Worm (Caenorhabditis elegans) whole organism, L1 larva: ENCODE results near the gene sas-1.

Experiments used
- C16A3.4 ChIP-seq: fragments of 150-350 bp; optimal IDR thresholded peaks from 2 replicates; lab custom pipeline; 2014; ENCODE audit warnings: missing biosample characterization, missing genetic modification characterization
- F16B12.6 ChIP-seq: fragments of 150-350 bp; optimal IDR thresholded peaks from 2 replicates; lab custom pipeline; 2014; ENCODE audit warnings: missing biosample characterization, missing genetic modification characterization
- blmp-1 ChIP-seq: fragments of 150-350 bp; optimal IDR thresholded peaks from 2 replicates; lab custom pipeline; 2014; ENCODE audit warnings: missing biosample characterization, missing genetic modification characterization
- ceh-63 ChIP-seq: fragments of 200-800 bp; sonication (Bioruptor generic); optimal IDR thresholded peaks from 2 replicates; lab custom pipeline; 2018; ENCODE audit warnings: mild to moderate bottlenecking, missing genetic modification characterization, missing compliant biosample characterization
- ceh-88 ChIP-seq: fragments of 200-800 bp; sonication (Bioruptor generic); IDR thresholded peaks from 2 replicates; pipeline ENCODE4 v1.3.6; 2022; ENCODE audit warnings: missing genetic modification characterization, missing compliant biosample characterization
- ceh-90 ChIP-seq: sonication (generic microtip); optimal IDR thresholded peaks from 2 replicates; lab custom pipeline; 2016; ENCODE audit warnings: missing genetic modification characterization, missing compliant biosample characterization
- dpl-1 ChIP-seq, 3 experiments: fragments of 150-350 bp in 2 of 3; sonication (generic microtip) in 1 of 3; optimal IDR thresholded peaks; 2 replicates each; lab custom pipeline; 2014 to 2017; ENCODE audit warnings: missing biosample characterization in 3 of 3, missing genetic modification characterization in 3 of 3, missing genetic modification reagents in 3 of 3
- efl-1 ChIP-seq, 4 experiments: fragments of 150-350 bp; optimal IDR thresholded peaks in 3 of 4; peaks in 1 of 4; 1 replicate in 1 of 4; 2 replicates in 3 of 4; lab custom pipeline; 2014; ENCODE audit warnings: missing biosample characterization in 2 of 4, missing genetic modification characterization in 2 of 4, missing genetic modification reagents in 2 of 4
- efl-3 ChIP-seq: fragments of 200-800 bp; sonication (Bioruptor generic); optimal IDR thresholded peaks from 2 replicates; lab custom pipeline; 2018; ENCODE audit warnings: mild to moderate bottlenecking, missing genetic modification characterization, missing compliant biosample characterization
- egl-13 ChIP-seq: sonication (generic microtip); optimal IDR thresholded peaks from 2 replicates; lab custom pipeline; 2016; ENCODE audit warnings: missing genotype, missing genetic modification reagents, missing genetic modification characterization, missing compliant biosample characterization
- elt-3 ChIP-seq, 6 experiments: fragments of 150-350 bp in 1 of 6; sonication (generic microtip); optimal IDR thresholded peaks; 2 replicates each; lab custom pipeline; 2017 to 2018; ENCODE audit warnings: missing biosample characterization in 6 of 6, missing genetic modification characterization in 6 of 6, inconsistent platforms in 1 of 6
- ets-5 ChIP-seq: fragments of 200-800 bp; sonication (Bioruptor generic); IDR thresholded peaks from 2 replicates; pipeline ENCODE4 v1.3.6; 2022; ENCODE audit warnings: missing genetic modification characterization, missing compliant biosample characterization
- fkh-4 ChIP-seq: sonication (generic microtip); optimal IDR thresholded peaks from 2 replicates; lab custom pipeline; 2016; ENCODE audit warnings: missing compliant biosample characterization, missing genetic modification characterization, borderline replicate concordance
- grh-1 ChIP-seq: fragments of 200-800 bp; sonication (Bioruptor generic); IDR thresholded peaks from 2 replicates; pipeline ENCODE4 v1.3.6; 2022; ENCODE audit warnings: missing genetic modification reagents, missing genetic modification characterization, missing compliant biosample characterization
- hlh-17 ChIP-seq: fragments of 200-800 bp; sonication (Bioruptor generic); optimal IDR thresholded peaks from 2 replicates; lab custom pipeline; 2018; ENCODE audit warnings: missing genetic modification characterization, mild to moderate bottlenecking, missing compliant biosample characterization, moderate library complexity, borderline replicate concordance
- isw-1 ChIP-seq: fragments of 200-800 bp; sonication (Bioruptor generic); IDR thresholded peaks from 2 replicates; pipeline ENCODE4 v1.3.6; 2022; ENCODE audit warnings: missing genetic modification characterization, missing compliant biosample characterization
- lin-13 ChIP-seq: fragments of 150-350 bp; optimal IDR thresholded peaks from 2 replicates; lab custom pipeline; 2014; ENCODE audit warnings: missing biosample characterization, missing genetic modification reagents, missing genetic modification characterization
- lin-15B ChIP-seq: fragments of 150-350 bp; sonication (generic microtip); optimal IDR thresholded peaks from 3 replicates; lab custom pipeline; 2014; ENCODE audit warnings: missing biosample characterization, missing genetic modification characterization
- lir-3 ChIP-seq: sonication (generic microtip); optimal IDR thresholded peaks from 2 replicates; lab custom pipeline; 2016; ENCODE audit warnings: mild to moderate bottlenecking, missing genetic modification characterization, moderate library complexity, missing compliant biosample characterization; ENCODE audit not compliant: poor library complexity
- lsy-2 ChIP-seq, 2 experiments: fragments of 150-350 bp; optimal IDR thresholded peaks; 2 replicates each; lab custom pipeline; 2014; ENCODE audit warnings: missing biosample characterization in 2 of 2, missing genetic modification characterization in 2 of 2
- mep-1 ChIP-seq: fragments of 150-350 bp; optimal IDR thresholded peaks from 2 replicates; lab custom pipeline; 2014; ENCODE audit warnings: missing biosample characterization, missing genetic modification characterization
- nhr-19 ChIP-seq: fragments of 200-800 bp; sonication (Bioruptor generic); conservative IDR thresholded peaks from 2 replicates; pipeline ENCODE4 v1.3.6; 2022; ENCODE audit warnings: missing genetic modification characterization, missing compliant biosample characterization
- nhr-20 ChIP-seq: sonication (generic microtip); optimal IDR thresholded peaks from 2 replicates; lab custom pipeline; 2016; ENCODE audit warnings: mild to moderate bottlenecking, missing genetic modification characterization, missing compliant biosample characterization
- nhr-47 ChIP-seq: sonication (generic microtip); optimal IDR thresholded peaks from 2 replicates; lab custom pipeline; 2016; ENCODE audit warnings: mild to moderate bottlenecking, missing genetic modification characterization, moderate library complexity, missing compliant biosample characterization
- nhr-77 ChIP-seq: fragments of 150-350 bp; optimal IDR thresholded peaks from 2 replicates; lab custom pipeline; 2014; ENCODE audit warnings: missing biosample characterization, missing genetic modification characterization
- nhr-85 ChIP-seq: sonication (generic microtip); peaks from one replicate; lab custom pipeline; 2016; ENCODE audit warnings: missing genetic modification characterization, inconsistent platforms, missing compliant biosample characterization
- nhr-90 ChIP-seq: sonication (generic microtip); optimal IDR thresholded peaks from 2 replicates; lab custom pipeline; 2016; ENCODE audit warnings: mild to moderate bottlenecking, missing genetic modification characterization, missing compliant biosample characterization; ENCODE audit not compliant: poor library complexity
- rnt-1 ChIP-seq: sonication (generic microtip); optimal IDR thresholded peaks from 2 replicates; lab custom pipeline; 2016; ENCODE audit warnings: mild to moderate bottlenecking, missing genetic modification characterization, moderate library complexity, missing compliant biosample characterization
- skn-1 ChIP-seq: fragments of 150-350 bp; optimal IDR thresholded peaks from 2 replicates; lab custom pipeline; 2014; ENCODE audit warnings: missing biosample characterization, missing genetic modification characterization
- snu-23 ChIP-seq: sonication (generic microtip); optimal IDR thresholded peaks from 2 replicates; lab custom pipeline; 2016; ENCODE audit warnings: missing genetic modification characterization, missing compliant biosample characterization
- sox-4 ChIP-seq: sonication (generic microtip); optimal IDR thresholded peaks from 2 replicates; lab custom pipeline; 2016; ENCODE audit warnings: missing genetic modification characterization, missing compliant biosample characterization
- sptf-1 ChIP-seq: fragments of 150-350 bp; optimal IDR thresholded peaks from 2 replicates; lab custom pipeline; 2014; ENCODE audit warnings: missing biosample characterization, missing genetic modification characterization
- sup-37 ChIP-seq: fragments of 200-800 bp; sonication (Bioruptor generic); optimal IDR thresholded peaks from 2 replicates; lab custom pipeline; 2018; ENCODE audit warnings: mild to moderate bottlenecking, missing genetic modification characterization, missing compliant biosample characterization
- swsn-7 ChIP-seq: sonication (generic microtip); optimal IDR thresholded peaks from 2 replicates; lab custom pipeline; 2016; ENCODE audit warnings: missing genetic modification characterization, missing compliant biosample characterization
- tbx-2 ChIP-seq: sonication (generic microtip); optimal IDR thresholded peaks from 2 replicates; lab custom pipeline; 2016; ENCODE audit warnings: missing genetic modification characterization, missing compliant biosample characterization
- tlp-1 ChIP-seq: fragments of 150-350 bp; optimal IDR thresholded peaks from 2 replicates; lab custom pipeline; 2014; ENCODE audit warnings: missing biosample characterization, missing genetic modification characterization
- unc-30 ChIP-seq: sonication (generic microtip); optimal IDR thresholded peaks from 2 replicates; lab custom pipeline; 2017; ENCODE audit warnings: missing biosample characterization, missing genetic modification characterization
- unc-86 ChIP-seq: sonication (generic microtip); optimal IDR thresholded peaks from 2 replicates; lab custom pipeline; 2016; ENCODE audit warnings: missing genetic modification characterization, missing compliant biosample characterization
- unc-98 ChIP-seq: fragments of 200-800 bp; sonication (Bioruptor generic); IDR thresholded peaks from 2 replicates; pipeline ENCODE4 v1.3.6; 2022; ENCODE audit warnings: missing genetic modification characterization, missing compliant biosample characterization
- vab-15 ChIP-seq: sonication (generic microtip); optimal IDR thresholded peaks from 2 replicates; lab custom pipeline; 2017; ENCODE audit warnings: missing genotype, mild to moderate bottlenecking, missing genetic modification characterization, missing compliant biosample characterization
- xbp-1 ChIP-seq: sonication (generic microtip); optimal IDR thresholded peaks from 2 replicates; lab custom pipeline; 2016; ENCODE audit warnings: missing genetic modification characterization, missing compliant biosample characterization
- zag-1 ChIP-seq: fragments of 150-350 bp; optimal IDR thresholded peaks from 2 replicates; lab custom pipeline; 2014; ENCODE audit warnings: missing biosample characterization, missing genetic modification characterization
- ztf-11 ChIP-seq, 2 experiments: sonication (generic microtip); optimal IDR thresholded peaks; 2 replicates each; lab custom pipeline; 2016 to 2017; ENCODE audit warnings: missing genetic modification characterization in 2 of 2, missing biosample characterization in 1 of 2, missing compliant biosample characterization in 1 of 2
- ztf-4 ChIP-seq: fragments of 150-350 bp; optimal IDR thresholded peaks from 2 replicates; lab custom pipeline; 2014; ENCODE audit warnings: missing biosample characterization, missing genetic modification characterization

The sas-1 gene

ce11 chrIII:12699194-12699593 is at the start of gene sas-1:
Gene sas-1, plus strand, starts transcription at chrIII:12699494.
- TF ChIP-seq ceh-63 (GFP tag; lab: Kevin White, UChicago): no peak
- TF ChIP-seq nhr-90 (tag; lab: Kevin White, UChicago): no peak
- no peak for TF ChIP-seq sox-4 (tag; lab: Kevin White, UChicago)
- no peak for TF ChIP-seq grh-1 (GFP tag; lab: Robert Waterston, UW)
- no peak for TF ChIP-seq lir-3
- TF ChIP-seq sptf-1 (tag; lab: Kevin White, UChicago): no peak

- TF ChIP-seq efl-3 (GFP tag; lab: Kevin White, UChicago) (no peak), sox-4 (tag; lab: Kevin White, UChicago) (no peak), nhr-47 (tag; lab: Kevin White, UChicago) (no peak), egl-13 (tag; lab: Kevin White, UChicago) (no peak), xbp-1 (no peak), hlh-17 (GFP tag; lab: Kevin White, UChicago) (no peak)
These were observed 47.3 kb upstream of the sas-1 start for ce11 chrIII:12651946-12652345.

- TF ChIP-seq lin-15B (tag; lab: Kevin White, UChicago) (no peak), lin-13 (GFP tag; lab: Kevin White, UChicago) (no peak), elt-3 (tag; optimal IDR thresholded peaks at IDR 0.05; lab: Kevin White, UChicago) (no peak), sup-37 (no peak), lsy-2 (tag; optimal IDR thresholded peaks at IDR 0.05; lab: Kevin White, UChicago) (no peak), tlp-1 (tag; lab: Kevin White, UChicago) (no peak)
- TF ChIP-seq, all 84 proteins: peak for 0
These were observed 46.7 kb upstream of the sas-1 start for ce11 chrIII:12652609-12653008.

ce11 chrIII:12658649-12659048 is 40.6 kb upstream of the sas-1 start:
- TF ChIP-seq ztf-11 (tag; optimal IDR thresholded peaks at IDR 0.05; lab: Kevin White, UChicago) (no peak), ceh-63 (GFP tag; lab: Kevin White, UChicago) (no peak), fkh-4 (no peak), unc-30 (no peak), zag-1 (no peak), sptf-1 (tag; lab: Kevin White, UChicago) (no peak), nhr-47 (tag; lab: Kevin White, UChicago) (no peak), nhr-90 (tag; lab: Kevin White, UChicago) (no peak), ets-5 (no peak), C16A3.4 (tag; lab: Kevin White, UChicago) (no peak), ztf-4 (tag; lab: Kevin White, UChicago) (no peak), dpl-1 (GFP tag; optimal IDR thresholded peaks at IDR 0.05; lab: Kevin White, UChicago) (no peak), isw-1 (GFP tag; lab: Robert Waterston, UW) (no peak)

ce11 chrIII:12662186-12662585 is 37.1 kb upstream of the sas-1 start, which contains the start of gene tpst-1:
Gene tpst-1, minus strand, starts transcription at chrIII:12662286.
- TF ChIP-seq vab-15 (tag; lab: Kevin White, UChicago) (no peak), blmp-1 (tag; lab: Kevin White, UChicago) (peak; percentile 65), efl-1 (optimal IDR thresholded peaks at IDR 0.05; lab: Kevin White, UChicago) (no peak), efl-1 (GFP tag; optimal IDR thresholded peaks at IDR 0.05 in 1 of 2; lab: Kevin White, UChicago) (peak in 1 of 2 experiments; percentile 22), nhr-77 (tag; lab: Kevin White, UChicago) (no peak)
- TF ChIP-seq, all 84 proteins: peak for 2

- peak; percentile 49 for TF ChIP-seq nhr-19
- peak; percentile 67 for TF ChIP-seq ceh-90 (tag; lab: Kevin White, UChicago)
- peak; percentile 13 for TF ChIP-seq mep-1 (tag; lab: Kevin White, UChicago)
- TF ChIP-seq snu-23 (GFP tag; lab: Kevin White, UChicago): peak; percentile 72
- TF ChIP-seq swsn-7 (tag; lab: Kevin White, UChicago): peak; percentile 12
- peak; percentile 86 for TF ChIP-seq nhr-85 (tag; lab: Kevin White, UChicago)
- peak; percentile 29 for TF ChIP-seq tbx-2 (tag; lab: Kevin White, UChicago)
- peak; percentile 52 for TF ChIP-seq nhr-20 (tag; lab: Kevin White, UChicago)
- peak; percentile 39; the same call in 1 of the 2 replicates for TF ChIP-seq ceh-88 (GFP tag; lab: Robert Waterston, UW)
- peak; percentile 1 for TF ChIP-seq F16B12.6 (tag; lab: Kevin White, UChicago)
- TF ChIP-seq rnt-1 (tag; lab: Kevin White, UChicago): peak; percentile 15
- TF ChIP-seq unc-86 (tag; lab: Kevin White, UChicago): peak; percentile 43
- 0 out of 2 replicates have a peak, but pooled peaks have one; percentile 27 for TF ChIP-seq unc-98
- peak; percentile 11 for TF ChIP-seq skn-1
- peak in 1 of 2 experiments; percentile 20 for TF ChIP-seq ztf-11 (tag; optimal IDR thresholded peaks at IDR 0.05; lab: Kevin White, UChicago)
These were observed 33.8 kb upstream of the sas-1 start for ce11 chrIII:12665500-12665907.
